Fruit fly (Drosophila melanogaster) whole organism, embryonic: Measurements from ENCODE around the gene Fatp1.
A peak's percentile ranks its signal among the peaks of the same experiment; 100 is the strongest.

Source experiments
- CG10979 ChIP-seq: fragments of 200-800 bp; sonication (Bioruptor generic); optimal IDR thresholded peaks from 2 replicates; lab custom pipeline; 2018; ENCODE audit warnings: missing biosample characterization, mild to moderate bottlenecking, missing genetic modification characterization, moderate library complexity
- CG11504 ChIP-seq: fragments of 200-800 bp; sonication (Bioruptor generic); optimal IDR thresholded peaks from 3 replicates; lab custom pipeline; 2019; ENCODE audit warnings: missing biosample characterization, mild to moderate bottlenecking, missing genetic modification characterization, moderate library complexity
- CG11695 ChIP-seq: fragments of 200-800 bp; sonication (Bioruptor generic); IDR thresholded peaks from 3 replicates; pipeline ENCODE4 v1.3.6; 2022; ENCODE audit warnings: missing biosample characterization, missing genetic modification characterization
- CG12942 ChIP-seq: fragments of 200-800 bp; sonication (Bioruptor generic); optimal IDR thresholded peaks from 3 replicates; lab custom pipeline; 2016; ENCODE audit warnings: missing biosample characterization, missing genetic modification characterization
- CG14710 ChIP-seq: fragments of 200-800 bp; sonication (Bioruptor generic); optimal IDR thresholded peaks from 3 replicates; lab custom pipeline; 2019; ENCODE audit warnings: missing biosample characterization, mild to moderate bottlenecking, missing genetic modification characterization, moderate library complexity
- CG15601 ChIP-seq: fragments of 200-800 bp; sonication (Bioruptor generic); optimal IDR thresholded peaks from 3 replicates; lab custom pipeline; 2019; ENCODE audit warnings: missing biosample characterization, mild to moderate bottlenecking, missing genetic modification characterization, moderate library complexity
- CG18262 ChIP-seq: fragments of 200-800 bp; optimal IDR thresholded peaks from 3 replicates; lab custom pipeline; 2019; ENCODE audit warnings: missing biosample characterization, mild to moderate bottlenecking, missing genetic modification characterization, moderate library complexity
- CG2116 ChIP-seq: fragments of 200-800 bp; sonication (Bioruptor generic); optimal IDR thresholded peaks from 3 replicates; lab custom pipeline; 2018; ENCODE audit warnings: missing biosample characterization, mild to moderate bottlenecking, missing genetic modification characterization
- CG2199 ChIP-seq: fragments of 200-800 bp; sonication (Bioruptor generic); IDR thresholded peaks from 3 replicates; pipeline ENCODE4 v1.3.6; 2022; ENCODE audit warnings: missing biosample characterization, missing genetic modification characterization
- CG31388 ChIP-seq: fragments of 200-800 bp; sonication (Bioruptor generic); optimal IDR thresholded peaks from 2 replicates; lab custom pipeline; 2016; ENCODE audit warnings: missing biosample characterization, missing genetic modification characterization
- CG32767 ChIP-seq: fragments of 200-800 bp; sonication (Bioruptor generic); IDR thresholded peaks from 2 replicates; pipeline ENCODE4 v1.3.6; 2022; ENCODE audit warnings: missing biosample characterization, missing genetic modification characterization
- CG3407 ChIP-seq: fragments of 200-800 bp; sonication (Bioruptor generic); optimal IDR thresholded peaks from 2 replicates; lab custom pipeline; 2018; ENCODE audit warnings: missing biosample characterization, mild to moderate bottlenecking, missing genetic modification characterization
- CG43689 ChIP-seq: fragments of 200-800 bp; sonication (Bioruptor generic); IDR thresholded peaks from 2 replicates; pipeline ENCODE4 v1.3.6; 2022; ENCODE audit warnings: missing biosample characterization, missing genetic modification characterization
- CG5180 ChIP-seq: fragments of 200-800 bp; sonication (Bioruptor generic); optimal IDR thresholded peaks from 3 replicates; lab custom pipeline; 2017; ENCODE audit warnings: missing biosample characterization, missing genetic modification characterization, mild to moderate bottlenecking, moderate library complexity, missing genetic modification reagents
- CG6254 ChIP-seq: fragments of 200-800 bp; sonication (Bioruptor generic); optimal IDR thresholded peaks from 3 replicates; lab custom pipeline; 2017; ENCODE audit warnings: mild to moderate bottlenecking, missing biosample characterization, missing genetic modification reagents, missing genetic modification characterization
- CG7786 ChIP-seq: fragments of 200-800 bp; sonication (Bioruptor generic); optimal IDR thresholded peaks from 2 replicates; lab custom pipeline; 2016; ENCODE audit warnings: missing biosample characterization, missing genetic modification characterization
- CG8765 ChIP-seq: fragments of 200-800 bp; sonication (Bioruptor generic); IDR thresholded peaks from 2 replicates; pipeline ENCODE4 v1.3.6; 2022; ENCODE audit warnings: missing biosample characterization, missing genetic modification characterization
- CG9817 ChIP-seq: fragments of 200-800 bp; sonication (Bioruptor generic); optimal IDR thresholded peaks from 2 replicates; lab custom pipeline; 2018; ENCODE audit warnings: missing biosample characterization, mild to moderate bottlenecking, missing genetic modification characterization, moderate library complexity
- Drgx ChIP-seq: fragments of 200-800 bp; sonication (Bioruptor generic); IDR thresholded peaks from 2 replicates; pipeline ENCODE4 v1.3.6; 2022; ENCODE audit warnings: missing biosample characterization, missing genetic modification characterization
- H2.0 ChIP-seq: fragments of 200-800 bp; sonication (Bioruptor generic); IDR thresholded peaks from 2 replicates; pipeline ENCODE4 v1.3.6; 2022; ENCODE audit warnings: missing biosample characterization, missing genetic modification characterization
- Hmr ChIP-seq: fragments of 200-800 bp; sonication (Bioruptor generic); optimal IDR thresholded peaks from 3 replicates; lab custom pipeline; 2017; ENCODE audit warnings: mild to moderate bottlenecking, missing biosample characterization, missing genetic modification reagents, missing genetic modification characterization
- Lhr ChIP-seq: fragments of 200-800 bp; sonication (Bioruptor generic); optimal IDR thresholded peaks from 3 replicates; lab custom pipeline; 2017; ENCODE audit warnings: mild to moderate bottlenecking, missing biosample characterization, missing genetic modification reagents, missing genetic modification characterization
- Mrtf ChIP-seq: fragments of 200-800 bp; sonication (Bioruptor generic); IDR thresholded peaks from 3 replicates; pipeline ENCODE4 v1.3.6; 2022; ENCODE audit warnings: missing biosample characterization, missing genetic modification characterization
- Oli ChIP-seq: fragments of 200-800 bp; sonication (Bioruptor generic); optimal IDR thresholded peaks from 2 replicates; lab custom pipeline; 2018; ENCODE audit warnings: missing biosample characterization, mild to moderate bottlenecking, missing genetic modification characterization, moderate library complexity
- Opbp ChIP-seq: fragments of 200-800 bp; sonication (Bioruptor generic); IDR thresholded peaks from 3 replicates; pipeline ENCODE4 v1.3.6; 2022; ENCODE audit warnings: missing biosample characterization, missing genetic modification characterization; ENCODE audit not compliant: partially characterized antibody
- Scr ChIP-seq: fragments of 200-800 bp; sonication (Bioruptor generic); IDR thresholded peaks from 2 replicates; pipeline ENCODE4 v1.3.6; 2022; ENCODE audit warnings: missing biosample characterization, missing genetic modification characterization; ENCODE audit not compliant: partially characterized antibody
- Sox102F ChIP-seq: fragments of 200-800 bp; sonication (Bioruptor generic); optimal IDR thresholded peaks from 2 replicates; lab custom pipeline; 2018; ENCODE audit warnings: missing biosample characterization, mild to moderate bottlenecking, missing genetic modification characterization, moderate library complexity
- Sry-δ ChIP-seq: fragments of 200-800 bp; sonication (Bioruptor generic); optimal IDR thresholded peaks from 2 replicates; lab custom pipeline; 2016; ENCODE audit warnings: missing biosample characterization, missing genetic modification characterization
- Stat92E ChIP-seq, 3 experiments: fragments of >200 bp in 2 of 3; fragments of 200-800 bp in 1 of 3; sonication (Bioruptor generic) in 1 of 3; optimal IDR thresholded peaks; 2 replicates each; lab custom pipeline; 2017 to 2019; ENCODE audit warnings: missing biosample characterization in 3 of 3, missing genetic modification characterization in 3 of 3, mild to moderate bottlenecking in 1 of 3, moderate library complexity in 1 of 3
- ato ChIP-seq: fragments of 200-800 bp; sonication (Bioruptor generic); IDR thresholded peaks from 2 replicates; pipeline ENCODE4 v1.3.6; 2022; ENCODE audit warnings: missing biosample characterization, missing genetic modification characterization; ENCODE audit not compliant: partially characterized antibody
- btn ChIP-seq: fragments of 200-800 bp; sonication (Bioruptor generic); optimal IDR thresholded peaks from 2 replicates; lab custom pipeline; 2016; ENCODE audit warnings: missing biosample characterization, missing genetic modification characterization
- cato ChIP-seq: fragments of 200-800 bp; sonication (Bioruptor generic); optimal IDR thresholded peaks from 2 replicates; lab custom pipeline; 2016; ENCODE audit warnings: missing biosample characterization, missing genetic modification characterization, borderline replicate concordance
- chif ChIP-seq, 2 experiments: fragments of 200-800 bp; sonication (Bioruptor generic); optimal IDR thresholded peaks; 3 replicates each; lab custom pipeline; 2016; ENCODE audit warnings: missing biosample characterization in 2 of 2, missing genetic modification characterization in 2 of 2
- danr ChIP-seq: fragments of 200-800 bp; sonication (Bioruptor generic); IDR thresholded peaks from 2 replicates; pipeline ENCODE4 v1.3.6; 2022; ENCODE audit warnings: missing biosample characterization, missing genetic modification characterization
- dmrt11E ChIP-seq: fragments of 200-800 bp; sonication (Bioruptor generic); optimal IDR thresholded peaks from 3 replicates; lab custom pipeline; 2018; ENCODE audit warnings: missing biosample characterization, mild to moderate bottlenecking, missing genetic modification characterization, moderate library complexity
- dysf ChIP-seq: fragments of 200-800 bp; sonication (Bioruptor generic); IDR thresholded peaks from 3 replicates; pipeline ENCODE4 v1.3.6; 2022; ENCODE audit warnings: missing biosample characterization, missing genetic modification characterization
- en ChIP-seq: fragments of 200-800 bp; sonication (Bioruptor generic); optimal IDR thresholded peaks from 2 replicates; lab custom pipeline; 2016; ENCODE audit warnings: missing biosample characterization, missing genetic modification characterization
- gsb-n ChIP-seq: fragments of 200-800 bp; sonication (Bioruptor generic); optimal IDR thresholded peaks from 3 replicates; lab custom pipeline; 2018; ENCODE audit warnings: missing biosample characterization, mild to moderate bottlenecking, missing genetic modification characterization
- her ChIP-seq: fragments of 200-800 bp; sonication (Bioruptor generic); optimal IDR thresholded peaks from 2 replicates; lab custom pipeline; 2016; ENCODE audit warnings: missing biosample characterization, missing genetic modification characterization
- kay ChIP-seq: fragments of 200-800 bp; sonication (Bioruptor generic); optimal IDR thresholded peaks from 2 replicates; lab custom pipeline; 2016; ENCODE audit warnings: missing biosample characterization, missing genetic modification characterization
- lilli ChIP-seq: fragments of 200-800 bp; sonication (Bioruptor generic); optimal IDR thresholded peaks from 3 replicates; lab custom pipeline; 2016; ENCODE audit warnings: missing biosample characterization, missing genetic modification characterization
- org-1 ChIP-seq: fragments of 200-800 bp; sonication (Bioruptor generic); optimal IDR thresholded peaks from 2 replicates; lab custom pipeline; 2017; ENCODE audit warnings: missing biosample characterization, missing genetic modification characterization
- pum ChIP-seq: fragments of 200-800 bp; sonication (Bioruptor generic); optimal IDR thresholded peaks from 2 replicates; lab custom pipeline; 2016; ENCODE audit warnings: missing biosample characterization, missing genetic modification characterization
- sc ChIP-seq, 3 experiments: fragments of >200 bp in 2 of 3; fragments of 200-800 bp in 1 of 3; sonication (Bioruptor generic) in 1 of 3; optimal IDR thresholded peaks; 2 replicates in 2 of 3; 3 replicates in 1 of 3; lab custom pipeline; 2017; ENCODE audit warnings: mild to moderate bottlenecking in 1 of 3, missing biosample characterization in 1 of 3, missing genetic modification characterization in 1 of 3, missing genetic modification reagents in 1 of 3
- sens ChIP-seq: fragments of 200-800 bp; sonication (Bioruptor generic); peaks from one replicate; lab custom pipeline; 2016; ENCODE audit warnings: missing biosample characterization, missing genetic modification characterization
- sr ChIP-seq: fragments of 200-800 bp; sonication (Bioruptor generic); IDR thresholded peaks from 3 replicates; pipeline ENCODE4 v1.3.6; 2022; ENCODE audit warnings: missing biosample characterization, missing genetic modification characterization
- sug ChIP-seq: fragments of 200-800 bp; optimal IDR thresholded peaks from 2 replicates; lab custom pipeline; 2019; ENCODE audit warnings: missing biosample characterization, mild to moderate bottlenecking, missing genetic modification characterization, moderate library complexity
- vvl ChIP-seq: fragments of 200-800 bp; sonication (Bioruptor generic); IDR thresholded peaks from 2 replicates; pipeline ENCODE4 v1.3.6; 2022; ENCODE audit warnings: missing biosample characterization, missing genetic modification characterization
- wor ChIP-seq: fragments of 200-800 bp; sonication (Bioruptor generic); IDR thresholded peaks from 2 replicates; pipeline ENCODE4 v1.3.6; 2022; ENCODE audit warnings: missing biosample characterization, missing genetic modification characterization

Fatp1 gene

dm6 chr2L:10544421-10545120 lies 27.6 kb upstream of the Fatp1 start, which contains the start of gene Trim9 (continued):
- no peak for TF ChIP-seq CG32767 (GFP tag; lab: Robert Waterston, UW)
- TF ChIP-seq chif (GFP tag; optimal IDR thresholded peaks at IDR 0.05; lab: Kevin White, UChicago): no peak
- TF ChIP-seq CG2116: no peak
- TF ChIP-seq CG6254 (GFP tag; lab: Kevin White, UChicago): no peak
- no peak for TF ChIP-seq btn (GFP tag; lab: Kevin White, UChicago)
- no peak for TF ChIP-seq Lhr
- TF ChIP-seq sens (GFP tag; lab: Kevin White, UChicago): peak; percentile 73
- no peak for TF ChIP-seq ato (GFP tag; lab: Robert Waterston, UW)
- TF ChIP-seq CG18262 (tag; lab: Kevin White, UChicago): no peak
- TF ChIP-seq Sox102F (GFP tag; lab: Kevin White, UChicago): no peak
- no peak for TF ChIP-seq lilli
- no peak for TF ChIP-seq CG9817 (tag; lab: Kevin White, UChicago)
- TF ChIP-seq CG15601 (tag; lab: Kevin White, UChicago): peak; percentile 85
- no peak for TF ChIP-seq Scr
- no peak for TF ChIP-seq dmrt11E
- no peak for TF ChIP-seq cato
- TF ChIP-seq CG8765 (GFP tag; lab: Robert Waterston, UW): no peak
- TF ChIP-seq CG5180 (GFP tag; lab: Kevin White, UChicago): peak; percentile 98
- no peak for TF ChIP-seq H2.0 (GFP tag; lab: Robert Waterston, UW)
- TF ChIP-seq Mrtf: no peak
- no peak for TF ChIP-seq sug (tag; lab: Kevin White, UChicago)
- no peak for TF ChIP-seq CG3407 (GFP tag; lab: Kevin White, UChicago)
- TF ChIP-seq kay (GFP tag; lab: Kevin White, UChicago): no peak
- no peak for TF ChIP-seq Drgx (GFP tag; lab: Robert Waterston, UW)
- TF ChIP-seq CG11695 (GFP tag; lab: Robert Waterston, UW): 0 out of 3 replicates have a peak, but pooled peaks have one; percentile 50
- no peak for TF ChIP-seq Oli
- no peak for TF ChIP-seq en (GFP tag; lab: Kevin White, UChicago)
- TF ChIP-seq sc (optimal IDR thresholded peaks at IDR 0.05; lab: Kevin White, UChicago): no peak
- no peak for TF ChIP-seq sc (GFP tag; optimal IDR thresholded peaks at IDR 0.05; lab: Kevin White, UChicago)
- TF ChIP-seq gsb-n (tag; lab: Kevin White, UChicago): no peak
- TF ChIP-seq vvl (GFP tag; lab: Robert Waterston, UW): no peak
- TF ChIP-seq Sry-δ: no peak
- no peak for TF ChIP-seq CG10979 (tag; lab: Kevin White, UChicago)
- no peak for TF ChIP-seq dysf
- no peak for TF ChIP-seq CG43689 (GFP tag; lab: Robert Waterston, UW)
- TF ChIP-seq CG2199 (GFP tag; lab: Robert Waterston, UW): 0 out of 3 replicates have a peak, but pooled peaks have one; percentile 40
- no peak for TF ChIP-seq CG12942 (GFP tag; lab: Kevin White, UChicago)
- TF ChIP-seq her: no peak
- TF ChIP-seq wor (GFP tag; lab: Robert Waterston, UW): no peak
- no peak for TF ChIP-seq pum (GFP tag; lab: Kevin White, UChicago)
- no peak for TF ChIP-seq Hmr (GFP tag; lab: Kevin White, UChicago)
- TF ChIP-seq CG31388 (GFP tag; lab: Kevin White, UChicago): no peak
- TF ChIP-seq Stat92E (GFP tag; optimal IDR thresholded peaks at IDR 0.05; lab: Kevin White, UChicago): no peak
- peak; percentile 58; the same call in 1 of the 3 replicates for TF ChIP-seq Opbp (GFP tag; lab: Robert Waterston, UW)
- TF ChIP-seq org-1 (GFP tag; lab: Kevin White, UChicago): no peak
- no peak for TF ChIP-seq danr (GFP tag; lab: Robert Waterston, UW)
- no peak for TF ChIP-seq CG7786
- TF ChIP-seq CG14710 (tag; lab: Kevin White, UChicago): no peak
- no peak for TF ChIP-seq sr (GFP tag; lab: Robert Waterston, UW)
- peak; percentile 48 for TF ChIP-seq CG11504 (tag; lab: Kevin White, UChicago)
